Worm (Caenorhabditis elegans): Measurements from ENCODE around the gene srd-43.

DNA sequence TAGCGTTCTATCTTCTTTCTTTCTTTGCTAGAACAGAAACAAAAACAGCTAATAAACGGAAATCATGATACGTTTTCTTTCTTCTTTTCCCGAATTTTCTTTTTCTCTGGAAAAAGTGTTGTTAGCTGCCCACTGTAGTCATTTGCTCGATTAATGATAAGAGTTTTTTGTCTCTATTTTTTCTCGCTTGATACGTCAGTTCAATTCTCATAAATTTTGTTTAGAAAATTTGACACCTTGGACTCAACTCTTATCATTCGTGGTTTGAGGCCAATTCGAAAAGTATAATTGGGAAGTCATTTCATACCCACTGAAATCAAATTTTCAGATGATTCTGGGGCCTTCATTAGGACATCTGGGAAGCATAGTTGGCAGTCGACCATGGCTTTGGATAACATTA, 36.2 kb upstream of the srd-43 start:
- TF ChIP-seq saeg-2 (GFP tag; IDR thresholded peaks at IDR 0.05) (no peak), R02D3.7 (tag; optimal IDR thresholded peaks at IDR 0.05) (no peak), pha-4 (GFP tag; IDR thresholded peaks at IDR 0.05) (no peak), pha-4 (tag; optimal IDR thresholded peaks at IDR 0.05) (no peak), hlh-30 (tag; optimal IDR thresholded peaks at IDR 0.05; ENCODE audit: insufficient read depth) (no peak), dve-1 (tag; optimal IDR thresholded peaks at IDR 0.05; ENCODE audit: insufficient read depth) (peak; percentile 20), Y75B8A.6 (GFP tag; IDR thresholded peaks at IDR 0.05) (no peak)
